Worm (Caenorhabditis elegans): ENCODE measurements around the gene D1022.5.

ce11 chrII:7411930-7412329 lies 46.7 kb downstream of the D1022.5 start, which contains the start of gene K02A2.5:
- no peak for TF ChIP-seq tbx-7 (tag; optimal IDR thresholded peaks at IDR 0.05)
- TF ChIP-seq nfya-1 (tag; optimal IDR thresholded peaks at IDR 0.05): no peak
- no peak for TF ChIP-seq ama-1 (optimal IDR thresholded peaks at IDR 0.05)
- TF ChIP-seq elt-2 (tag; optimal IDR thresholded peaks at IDR 0.05): no peak
- no peak for TF ChIP-seq nhr-11 (tag; optimal IDR thresholded peaks at IDR 0.05)
- TF ChIP-seq fkh-10 (GFP tag; optimal IDR thresholded peaks at IDR 0.05): no peak
- TF ChIP-seq ceh-24 (tag; optimal IDR thresholded peaks at IDR 0.05): no peak
- TF ChIP-seq madf-2 (tag; optimal IDR thresholded peaks at IDR 0.05): no peak
- no peak for TF ChIP-seq ttx-3 (tag; optimal IDR thresholded peaks at IDR 0.05)
- no peak for TF ChIP-seq pqm-1 (tag; optimal IDR thresholded peaks at IDR 0.05)
- TF ChIP-seq sox-2 (GFP tag; IDR thresholded peaks at IDR 0.05): no peak
- no peak for TF ChIP-seq pha-4 (tag; optimal IDR thresholded peaks at IDR 0.05)
- TF ChIP-seq lin-11 (tag; optimal IDR thresholded peaks at IDR 0.05): no peak
- no peak for TF ChIP-seq ceh-45 (GFP tag; IDR thresholded peaks at IDR 0.05)

Data from whole organism, late embryonic.